Worm (Caenorhabditis elegans) whole organism, late embryonic: ENCODE measurements around the gene nhr-129.

ENCODE experiments used
- ama-1 ChIP-seq: fragments of 150-350 bp; optimal IDR thresholded peaks from 2 replicates; lab custom pipeline; 2014
- dmd-4 ChIP-seq: sonication (generic microtip); optimal IDR thresholded peaks from 2 replicates; lab custom pipeline; 2016; ENCODE audit warnings: borderline replicate concordance, missing genetic modification characterization, missing compliant biosample characterization
- hlh-8 ChIP-seq: sonication (generic microtip); optimal IDR thresholded peaks from 2 replicates; lab custom pipeline; 2016; ENCODE audit warnings: missing genotype, missing genetic modification characterization, missing compliant biosample characterization
- madf-2 ChIP-seq: sonication (generic microtip); optimal IDR thresholded peaks from 2 replicates; lab custom pipeline; 2017; ENCODE audit warnings: missing genetic modification characterization, missing compliant biosample characterization
- pag-3 ChIP-seq: sonication (generic microtip); optimal IDR thresholded peaks from 2 replicates; lab custom pipeline; 2016; ENCODE audit warnings: missing compliant biosample characterization, missing genetic modification characterization, borderline replicate concordance
- pat-9 ChIP-seq: fragments of 200-800 bp; sonication (Bioruptor generic); optimal IDR thresholded peaks from 2 replicates; lab custom pipeline; 2018; ENCODE audit warnings: mild to moderate bottlenecking, missing genetic modification characterization, moderate library complexity, missing compliant biosample characterization
- rnt-1 ChIP-seq: sonication (generic microtip); optimal IDR thresholded peaks from 2 replicates; lab custom pipeline; 2016; ENCODE audit warnings: missing genetic modification characterization, missing compliant biosample characterization
- syd-9 ChIP-seq: sonication (generic microtip); optimal IDR thresholded peaks from 2 replicates; lab custom pipeline; 2016; ENCODE audit warnings: mild to moderate bottlenecking, missing genetic modification characterization, moderate library complexity, missing compliant biosample characterization
- tbx-2 ChIP-seq: sonication (generic microtip); optimal IDR thresholded peaks from 2 replicates; lab custom pipeline; 2016; ENCODE audit warnings: missing genetic modification characterization, missing compliant biosample characterization
- unc-86 ChIP-seq: sonication (generic microtip); optimal IDR thresholded peaks from 2 replicates; lab custom pipeline; 2016; ENCODE audit warnings: missing genetic modification characterization, missing compliant biosample characterization

- no peak for TF ChIP-seq syd-9 (tag; lab: Kevin White, UChicago)
- TF ChIP-seq rnt-1 (tag; lab: Kevin White, UChicago), result no peak
- no peak for TF ChIP-seq madf-2 (tag; lab: Kevin White, UChicago)
- TF ChIP-seq hlh-8 (tag; lab: Kevin White, UChicago), result no peak
- no peak for TF ChIP-seq pat-9 (tag; lab: Kevin White, UChicago)
- no peak for TF ChIP-seq tbx-2
- TF ChIP-seq ama-1 (lab: Kevin White, UChicago), result no peak
- TF ChIP-seq unc-86 (tag; lab: Kevin White, UChicago), result no peak
- no peak for TF ChIP-seq pag-3 (tag; lab: Kevin White, UChicago)
- TF ChIP-seq dmd-4 (tag; lab: Kevin White, UChicago), result no peak
Observed at ce11 chrV:13286525-13286924, 44.3 kb downstream of the nhr-129 start.
